Fruit fly (Drosophila melanogaster) whole organism, embryonic: ENCODE measurements around the gene CG42827.

ENCODE experiments used
- B-H1 ChIP-seq: fragments of 200-800 bp; sonication (Bioruptor generic); IDR thresholded peaks from 3 replicates; pipeline ENCODE4 v1.3.6; 2022; ENCODE audit warnings: missing biosample characterization, missing genetic modification characterization
- Bgb ChIP-seq: fragments of 200-800 bp; sonication (Bioruptor generic); IDR thresholded peaks from 2 replicates; pipeline ENCODE4 v1.3.6; 2022; ENCODE audit warnings: missing biosample characterization, missing genetic modification characterization; ENCODE audit not compliant: partially characterized antibody
- CG10274 ChIP-seq: fragments of 200-800 bp; sonication (Bioruptor generic); optimal IDR thresholded peaks from 3 replicates; lab custom pipeline; 2017; ENCODE audit warnings: missing biosample characterization, mild to moderate bottlenecking, missing genetic modification characterization
- CG11695 ChIP-seq: fragments of 200-800 bp; sonication (Bioruptor generic); IDR thresholded peaks from 3 replicates; pipeline ENCODE4 v1.3.6; 2022; ENCODE audit warnings: missing biosample characterization, missing genetic modification characterization
- CG12942 ChIP-seq: fragments of 200-800 bp; sonication (Bioruptor generic); optimal IDR thresholded peaks from 3 replicates; lab custom pipeline; 2016; ENCODE audit warnings: missing biosample characterization, missing genetic modification characterization
- CG13624 ChIP-seq: fragments of 200-800 bp; sonication (Bioruptor generic); optimal IDR thresholded peaks from 2 replicates; lab custom pipeline; 2016; ENCODE audit warnings: missing biosample characterization, missing genetic modification characterization
- CG1602 ChIP-seq: fragments of 200-800 bp; sonication (Bioruptor generic); optimal IDR thresholded peaks from 3 replicates; lab custom pipeline; 2016; ENCODE audit warnings: missing biosample characterization, missing genetic modification characterization
- CG1603 ChIP-seq: fragments of 200-800 bp; sonication (Bioruptor generic); optimal IDR thresholded peaks from 2 replicates; lab custom pipeline; 2019; ENCODE audit warnings: missing biosample characterization, mild to moderate bottlenecking, missing genetic modification characterization, moderate library complexity
- CG2712 ChIP-seq: fragments of 200-800 bp; optimal IDR thresholded peaks from 3 replicates; lab custom pipeline; 2019; ENCODE audit warnings: missing biosample characterization, mild to moderate bottlenecking, missing genetic modification characterization, moderate library complexity
- CG31441 ChIP-seq: fragments of 200-800 bp; sonication (Bioruptor generic); IDR thresholded peaks from 2 replicates; pipeline ENCODE4 v1.3.6; 2022; ENCODE audit warnings: missing biosample characterization, missing genetic modification characterization
- CG42726 ChIP-seq: fragments of 200-800 bp; sonication (Bioruptor generic); IDR thresholded peaks from 2 replicates; pipeline ENCODE4 v1.3.6; 2022; ENCODE audit warnings: missing biosample characterization, missing genetic modification characterization; ENCODE audit not compliant: partially characterized antibody
- CG4424 ChIP-seq: fragments of 200-800 bp; sonication (Bioruptor generic); optimal IDR thresholded peaks from 3 replicates; lab custom pipeline; 2016; ENCODE audit warnings: missing biosample characterization, missing genetic modification characterization
- CG4707 ChIP-seq: fragments of 200-800 bp; sonication (Bioruptor generic); optimal IDR thresholded peaks from 2 replicates; lab custom pipeline; 2018; ENCODE audit warnings: missing biosample characterization, mild to moderate bottlenecking, missing genetic modification characterization, moderate library complexity
- CG5245 ChIP-seq: fragments of 200-800 bp; sonication (Bioruptor generic); optimal IDR thresholded peaks from 3 replicates; lab custom pipeline; 2016; ENCODE audit warnings: missing biosample characterization, missing genetic modification characterization
- CG8924 ChIP-seq: fragments of 200-800 bp; optimal IDR thresholded peaks from 3 replicates; lab custom pipeline; 2019; ENCODE audit warnings: missing biosample characterization, mild to moderate bottlenecking, missing genetic modification characterization, moderate library complexity
- CG9932 ChIP-seq: fragments of 200-800 bp; sonication (Bioruptor generic); IDR thresholded peaks from 2 replicates; pipeline ENCODE4 v1.3.6; 2022; ENCODE audit warnings: missing biosample characterization, missing genetic modification characterization
- CTCF ChIP-seq: fragments of 200-800 bp; sonication (Bioruptor generic); optimal IDR thresholded peaks from 2 replicates; lab custom pipeline; 2017; ENCODE audit warnings: missing biosample characterization, mild to moderate bottlenecking, missing genetic modification characterization, moderate library complexity
- Dip2 ChIP-seq: fragments of 200-800 bp; sonication (Bioruptor generic); IDR thresholded peaks from 2 replicates; pipeline ENCODE4 v1.3.6; 2022; ENCODE audit warnings: missing biosample characterization, missing genetic modification characterization
- Dip3 ChIP-seq: fragments of 200-800 bp; sonication (Bioruptor generic); optimal IDR thresholded peaks from 3 replicates; lab custom pipeline; 2016; ENCODE audit warnings: missing biosample characterization, missing genetic modification characterization
- Dll ChIP-seq: fragments of 200-800 bp; sonication (Bioruptor generic); IDR thresholded peaks from 4 replicates; pipeline ENCODE4 v1.3.6; 2022; ENCODE audit warnings: missing biosample characterization, missing genetic modification characterization; ENCODE audit not compliant: partially characterized antibody
- Drgx ChIP-seq: fragments of 200-800 bp; sonication (Bioruptor generic); IDR thresholded peaks from 2 replicates; pipeline ENCODE4 v1.3.6; 2022; ENCODE audit warnings: missing biosample characterization, missing genetic modification characterization
- HLH54F ChIP-seq: fragments of 200-800 bp; sonication (Bioruptor generic); optimal IDR thresholded peaks from 3 replicates; lab custom pipeline; 2016; ENCODE audit warnings: missing biosample characterization, missing genetic modification characterization
- Hey ChIP-seq: fragments of 200-800 bp; sonication (Bioruptor generic); optimal IDR thresholded peaks from 3 replicates; lab custom pipeline; 2018; ENCODE audit warnings: missing biosample characterization, mild to moderate bottlenecking, missing genetic modification characterization
- Hr51 ChIP-seq, 2 experiments: fragments of 200-800 bp; sonication (Bioruptor generic); optimal IDR thresholded peaks; 2 replicates in 1 of 2; 3 replicates in 1 of 2; lab custom pipeline; 2016 to 2018; ENCODE audit warnings: missing biosample characterization in 2 of 2, missing genetic modification characterization in 2 of 2, mild to moderate bottlenecking in 1 of 2, moderate library complexity in 1 of 2
- Hr78 ChIP-seq, 2 experiments: fragments of 200-800 bp in 1 of 2; fragments of >200 bp in 1 of 2; sonication (Bioruptor generic) in 1 of 2; optimal IDR thresholded peaks; 2 replicates each; lab custom pipeline; 2017 to 2019; ENCODE audit warnings: missing biosample characterization in 2 of 2, missing genetic modification characterization in 2 of 2, mild to moderate bottlenecking in 1 of 2, moderate library complexity in 1 of 2
- Jarid2 ChIP-seq: fragments of 200-800 bp; sonication (Bioruptor generic); optimal IDR thresholded peaks from 3 replicates; lab custom pipeline; 2017; ENCODE audit warnings: mild to moderate bottlenecking, missing biosample characterization, missing genetic modification reagents, missing genetic modification characterization
- Lhr ChIP-seq: fragments of 200-800 bp; sonication (Bioruptor generic); optimal IDR thresholded peaks from 3 replicates; lab custom pipeline; 2017; ENCODE audit warnings: mild to moderate bottlenecking, missing biosample characterization, missing genetic modification reagents, missing genetic modification characterization
- Mad ChIP-seq: fragments of 200-800 bp; sonication (Bioruptor generic); optimal IDR thresholded peaks from 2 replicates; lab custom pipeline; 2016; ENCODE audit warnings: missing biosample characterization, missing genetic modification characterization
- Neu2 ChIP-seq: fragments of 200-800 bp; sonication (Bioruptor generic); optimal IDR thresholded peaks from 3 replicates; lab custom pipeline; 2016; ENCODE audit warnings: missing biosample characterization, missing genetic modification characterization, borderline replicate concordance
- Side ChIP-seq: fragments of 200-800 bp; sonication (Bioruptor generic); optimal IDR thresholded peaks from 2 replicates; lab custom pipeline; 2016; ENCODE audit warnings: missing biosample characterization, missing genetic modification characterization
- Vsx1 ChIP-seq: fragments of 200-800 bp; sonication (Bioruptor generic); optimal IDR thresholded peaks from 2 replicates; lab custom pipeline; 2017; ENCODE audit warnings: missing biosample characterization, mild to moderate bottlenecking, missing genetic modification characterization, missing genetic modification reagents
- cas ChIP-seq: fragments of 200-800 bp; sonication (Bioruptor generic); IDR thresholded peaks from 2 replicates; pipeline ENCODE4 v1.3.6; 2022; ENCODE audit warnings: missing biosample characterization, missing genetic modification characterization
- chinmo ChIP-seq: fragments of 200-800 bp; sonication (Bioruptor generic); IDR thresholded peaks from 4 replicates; pipeline ENCODE4 v1.3.6; 2022; ENCODE audit warnings: missing biosample characterization, missing genetic modification characterization; ENCODE audit not compliant: partially characterized antibody
- ci ChIP-seq: fragments of 200-800 bp; sonication (Bioruptor generic); IDR thresholded peaks from 3 replicates; pipeline ENCODE4 v1.3.6; 2022; ENCODE audit warnings: missing biosample characterization, missing genetic modification characterization
- ems ChIP-seq: fragments of 200-800 bp; sonication (Bioruptor generic); optimal IDR thresholded peaks from 3 replicates; lab custom pipeline; 2016; ENCODE audit warnings: missing biosample characterization, missing genetic modification characterization
- grn ChIP-seq: fragments of 200-800 bp; sonication (Bioruptor generic); optimal IDR thresholded peaks from 3 replicates; lab custom pipeline; 2017; ENCODE audit warnings: missing biosample characterization, missing genetic modification characterization
- gt ChIP-seq: fragments of 200-800 bp; sonication (Bioruptor generic); IDR thresholded peaks from 2 replicates; pipeline ENCODE4 v1.3.6; 2022; ENCODE audit warnings: missing biosample characterization, missing genetic modification characterization
- kay ChIP-seq: fragments of 200-800 bp; sonication (Bioruptor generic); optimal IDR thresholded peaks from 2 replicates; lab custom pipeline; 2016; ENCODE audit warnings: missing biosample characterization, missing genetic modification characterization
- lbe ChIP-seq: fragments of 200-800 bp; sonication (Bioruptor generic); optimal IDR thresholded peaks from 2 replicates; lab custom pipeline; 2016; ENCODE audit warnings: missing biosample characterization, mild to moderate bottlenecking, missing genetic modification characterization
- lilli ChIP-seq: fragments of 200-800 bp; sonication (Bioruptor generic); optimal IDR thresholded peaks from 3 replicates; lab custom pipeline; 2016; ENCODE audit warnings: missing biosample characterization, missing genetic modification characterization
- lmd ChIP-seq: fragments of 200-800 bp; sonication (Bioruptor generic); IDR thresholded peaks from 2 replicates; pipeline ENCODE4 v1.3.6; 2022; ENCODE audit warnings: missing biosample characterization, missing genetic modification characterization
- luna ChIP-seq: fragments of 200-800 bp; sonication (Bioruptor generic); optimal IDR thresholded peaks from 2 replicates; lab custom pipeline; 2016; ENCODE audit warnings: missing biosample characterization, missing genetic modification characterization
- nerfin-2 ChIP-seq: fragments of 200-800 bp; sonication (Bioruptor generic); IDR thresholded peaks from 2 replicates; pipeline ENCODE4 v1.3.6; 2022; ENCODE audit warnings: missing biosample characterization, missing genetic modification characterization; ENCODE audit not compliant: partially characterized antibody
- pfk ChIP-seq: fragments of 200-800 bp; sonication (Bioruptor generic); optimal IDR thresholded peaks from 2 replicates; lab custom pipeline; 2018; ENCODE audit warnings: missing biosample characterization, mild to moderate bottlenecking, missing genetic modification characterization, moderate library complexity
- phol ChIP-seq: fragments of 200-800 bp; sonication (Bioruptor generic); optimal IDR thresholded peaks from 3 replicates; lab custom pipeline; 2018; ENCODE audit warnings: missing biosample characterization, mild to moderate bottlenecking, missing genetic modification characterization, moderate library complexity
- pnt ChIP-seq: fragments of 200-800 bp; sonication (Bioruptor generic); optimal IDR thresholded peaks from 3 replicates; lab custom pipeline; 2016; ENCODE audit warnings: missing biosample characterization, missing genetic modification characterization
- psq ChIP-seq: fragments of 200-800 bp; sonication (Bioruptor generic); optimal IDR thresholded peaks from 2 replicates; lab custom pipeline; 2017; ENCODE audit warnings: missing biosample characterization, missing genetic modification characterization
- ro ChIP-seq: fragments of 200-800 bp; sonication (Bioruptor generic); IDR thresholded peaks from 2 replicates; pipeline ENCODE4 v1.3.6; 2022; ENCODE audit warnings: missing biosample characterization, missing genetic modification characterization
- slbo ChIP-seq: fragments of 200-800 bp; sonication (Bioruptor generic); IDR thresholded peaks from 2 replicates; pipeline ENCODE4 v1.3.6; 2022; ENCODE audit warnings: missing biosample characterization, missing genetic modification characterization
- sna ChIP-seq: fragments of 200-800 bp; sonication (Bioruptor generic); IDR thresholded peaks from 2 replicates; pipeline ENCODE4 v1.3.6; 2022; ENCODE audit warnings: missing biosample characterization, missing genetic modification characterization; ENCODE audit not compliant: partially characterized antibody
- stc ChIP-seq: fragments of 200-800 bp; sonication (Bioruptor generic); IDR thresholded peaks from 2 replicates; pipeline ENCODE4 v1.3.6; 2022; ENCODE audit warnings: missing biosample characterization, missing genetic modification characterization
- tgo ChIP-seq: fragments of 200-800 bp; sonication (Bioruptor generic); IDR thresholded peaks from 3 replicates; pipeline ENCODE4 v1.3.6; 2022; ENCODE audit warnings: missing biosample characterization, missing genetic modification characterization

CG42827 gene

DNA sequence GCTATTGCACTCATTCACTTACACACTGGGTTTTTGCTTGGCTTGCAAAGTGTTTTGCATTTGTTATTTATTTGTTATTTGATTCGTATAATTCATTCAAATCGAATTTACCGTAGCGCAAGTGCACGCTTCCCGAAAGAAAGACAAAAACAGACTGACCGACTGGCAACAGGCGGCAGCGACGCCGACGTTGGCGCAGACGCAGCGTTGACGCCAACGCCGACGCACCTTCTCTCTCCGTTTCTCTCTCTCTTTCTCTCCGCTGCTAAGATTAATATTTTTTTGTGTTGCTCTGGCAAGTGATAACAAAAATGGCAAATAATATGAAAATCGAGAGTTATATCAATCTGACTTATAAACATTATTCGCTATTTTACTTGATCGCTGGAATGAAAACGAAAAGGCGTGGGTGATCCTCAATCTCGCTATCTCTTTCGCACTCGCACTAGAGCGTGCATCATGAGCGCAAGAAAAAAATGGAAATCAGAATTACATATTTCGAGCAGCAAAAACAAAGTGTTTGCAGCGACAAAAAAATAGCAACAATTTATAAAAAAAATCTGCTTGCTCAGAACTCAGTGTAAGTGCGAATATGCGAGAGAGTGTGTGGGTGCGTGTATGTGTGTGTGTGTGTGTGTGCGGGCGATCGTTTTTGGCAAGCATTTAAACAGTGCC, 26.6 kb upstream of the CG42827 start, which contains the start of gene pnt (continued):
- 0 out of 4 replicates have a peak, but pooled peaks have one; percentile 63 for TF ChIP-seq chinmo
- TF ChIP-seq sna, result no peak
- no peak for TF ChIP-seq ems (GFP tag; lab: Kevin White, UChicago)
- TF ChIP-seq psq (GFP tag; lab: Kevin White, UChicago), result no peak
- 0 out of 2 replicates have a peak, but pooled peaks have one; percentile 28 for TF ChIP-seq Bgb
- no peak for TF ChIP-seq Hey (tag; lab: Kevin White, UChicago)
- no peak for TF ChIP-seq Hr78 (GFP tag; optimal IDR thresholded peaks at IDR 0.05; lab: Kevin White, UChicago)
- no peak for TF ChIP-seq CTCF (GFP tag; lab: Kevin White, UChicago)
- TF ChIP-seq CG9932, result no peak
- peak; percentile 95 for TF ChIP-seq Jarid2 (GFP tag; lab: Kevin White, UChicago)
- no peak for TF ChIP-seq Mad (GFP tag; lab: Kevin White, UChicago)
- TF ChIP-seq CG13624 (GFP tag; lab: Kevin White, UChicago), result no peak
- 0 out of 2 replicates have a peak, but pooled peaks have one; percentile 6 for TF ChIP-seq CG42726
- TF ChIP-seq grn (GFP tag; lab: Kevin White, UChicago), result no peak
- no peak for TF ChIP-seq CG11695 (GFP tag; lab: Robert Waterston, UW)
- no peak for TF ChIP-seq Dll (GFP tag; lab: Robert Waterston, UW)
- TF ChIP-seq Dip3, result no peak
- TF ChIP-seq pnt (GFP tag; lab: Kevin White, UChicago), result no peak
- no peak for TF ChIP-seq gt (GFP tag; lab: Robert Waterston, UW)
- TF ChIP-seq HLH54F (GFP tag; lab: Kevin White, UChicago), result no peak
- TF ChIP-seq B-H1, result no peak
- no peak for TF ChIP-seq luna
- TF ChIP-seq ci (GFP tag; lab: Robert Waterston, UW), result no peak
- peak; percentile 2 for TF ChIP-seq CG2712 (tag; lab: Kevin White, UChicago)
- TF ChIP-seq cas, result no peak
- no peak for TF ChIP-seq phol (tag; lab: Kevin White, UChicago)
- TF ChIP-seq CG4424 (GFP tag; lab: Kevin White, UChicago), result no peak
- TF ChIP-seq tgo (GFP tag; lab: Robert Waterston, UW), result no peak
- no peak for TF ChIP-seq lmd
- TF ChIP-seq ro (GFP tag; lab: Robert Waterston, UW), result no peak
- no peak for TF ChIP-seq Hr51 (GFP tag; optimal IDR thresholded peaks at IDR 0.05; lab: Kevin White, UChicago)
- TF ChIP-seq Neu2 (GFP tag; lab: Kevin White, UChicago), result no peak
- TF ChIP-seq Drgx (GFP tag; lab: Robert Waterston, UW), result 0 out of 2 replicates have a peak, but pooled peaks have one; percentile 17
- no peak for TF ChIP-seq Vsx1 (GFP tag; lab: Kevin White, UChicago)
- TF ChIP-seq lilli (GFP tag; lab: Kevin White, UChicago), result no peak
- no peak for TF ChIP-seq pfk (GFP tag; lab: Kevin White, UChicago)
- no peak for TF ChIP-seq lbe (GFP tag; lab: Kevin White, UChicago)
- TF ChIP-seq CG10274 (GFP tag; lab: Kevin White, UChicago), result no peak
- TF ChIP-seq slbo, result no peak

DNA sequence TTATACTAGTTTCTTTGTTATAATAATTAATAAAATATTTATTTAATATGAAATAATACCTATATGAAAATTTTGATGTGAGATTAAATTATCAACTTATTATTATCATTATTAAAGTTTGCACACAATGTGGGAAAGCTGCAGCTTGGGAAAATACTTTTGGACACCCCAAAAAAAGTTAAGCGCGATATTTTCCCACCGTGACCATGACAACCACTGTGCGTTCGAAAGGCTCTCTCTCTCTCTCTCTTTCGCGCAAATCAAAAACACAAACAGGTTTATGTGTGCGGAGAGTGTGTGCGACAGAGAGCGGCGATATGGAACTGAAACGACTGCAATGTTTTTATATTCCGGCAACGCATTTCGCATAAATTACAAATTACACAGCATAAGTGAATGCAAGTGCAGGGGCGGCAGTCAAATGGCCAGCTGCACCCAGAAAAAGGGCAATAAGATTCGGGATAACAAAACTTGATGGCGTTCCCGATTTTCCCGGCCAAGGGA, 25.8 kb upstream of the CG42827 start:
- TF ChIP-seq CG4707, result peak; percentile 98
- peak; percentile 11 for TF ChIP-seq ems (GFP tag; lab: Kevin White, UChicago)
- peak; percentile 15 for TF ChIP-seq CG12942 (GFP tag; lab: Kevin White, UChicago)
- TF ChIP-seq Lhr (GFP tag; lab: Kevin White, UChicago), result peak; percentile 6
- TF ChIP-seq CG5245, result no peak
- no peak for TF ChIP-seq nerfin-2
- no peak for TF ChIP-seq Side (GFP tag; lab: Kevin White, UChicago)
- peak; percentile 71 for TF ChIP-seq CG8924 (tag; lab: Kevin White, UChicago)
- TF ChIP-seq kay (GFP tag; lab: Kevin White, UChicago), result peak; percentile 24
- TF ChIP-seq stc (GFP tag; lab: Robert Waterston, UW), result 0 out of 2 replicates have a peak, but pooled peaks have one; percentile 44
- TF ChIP-seq Dip2 (GFP tag; lab: Robert Waterston, UW), result no peak
- peak; percentile 50 for TF ChIP-seq CG1602 (GFP tag; lab: Kevin White, UChicago)
- TF ChIP-seq CG31441, result peak; percentile 78
- TF ChIP-seq CG1603 (tag; lab: Kevin White, UChicago), result peak; percentile 14
